Fruit fly (Drosophila melanogaster) whole organism, pupa: ENCODE results near the gene Naa20A.

Experiments used
- CG14655 ChIP-seq: fragments of 200-800 bp; sonication (Bioruptor generic); optimal IDR thresholded peaks from 3 replicates; lab custom pipeline; 2017; ENCODE audit warnings: mild to moderate bottlenecking, missing biosample characterization, missing genetic modification reagents, missing genetic modification characterization
- CG15710 ChIP-seq: fragments of 200-800 bp; sonication (Bioruptor generic); optimal IDR thresholded peaks from 2 replicates; lab custom pipeline; 2018; ENCODE audit warnings: missing biosample characterization, mild to moderate bottlenecking, missing genetic modification characterization, moderate library complexity
- CG9948 ChIP-seq: fragments of 200-800 bp; sonication (Bioruptor generic); optimal IDR thresholded peaks from 2 replicates; lab custom pipeline; 2018; ENCODE audit warnings: missing biosample characterization, mild to moderate bottlenecking, missing genetic modification characterization, moderate library complexity
- EcR ChIP-seq: fragments of 200-800 bp; sonication (Bioruptor generic); optimal IDR thresholded peaks from 3 replicates; lab custom pipeline; 2019; ENCODE audit warnings: missing biosample characterization, missing genetic modification characterization, mild to moderate bottlenecking, moderate library complexity, missing genetic modification reagents
- Ets98B ChIP-seq: fragments of 200-800 bp; sonication (Bioruptor generic); IDR thresholded peaks from 2 replicates; pipeline ENCODE4 v1.3.6; 2022; ENCODE audit warnings: missing biosample characterization, missing genetic modification characterization
- Pif1A ChIP-seq: fragments of 200-800 bp; sonication (Bioruptor generic); optimal IDR thresholded peaks from 3 replicates; lab custom pipeline; 2016; ENCODE audit warnings: missing biosample characterization, missing genetic modification characterization
- Pif1B ChIP-seq: fragments of 200-800 bp; sonication (Bioruptor generic); optimal IDR thresholded peaks from 3 replicates; lab custom pipeline; 2016; ENCODE audit warnings: missing biosample characterization, missing genetic modification characterization
- Snoo ChIP-seq: fragments of 200-800 bp; sonication (Bioruptor generic); optimal IDR thresholded peaks from 3 replicates; lab custom pipeline; 2017; ENCODE audit warnings: missing biosample characterization, mild to moderate bottlenecking, missing genetic modification characterization, inconsistent platforms
- gl ChIP-seq: fragments of 200-800 bp; sonication (Bioruptor generic); optimal IDR thresholded peaks from 2 replicates; lab custom pipeline; 2018; ENCODE audit warnings: missing biosample characterization, mild to moderate bottlenecking, missing genetic modification characterization
- rn ChIP-seq: fragments of 200-800 bp; sonication (Bioruptor generic); IDR thresholded peaks from 2 replicates; pipeline ENCODE4 v1.3.6; 2022; ENCODE audit warnings: missing biosample characterization, missing genetic modification characterization

- TF ChIP-seq rn (GFP tag; lab: Robert Waterston, UW), result no peak
- TF ChIP-seq CG15710 (tag; lab: Kevin White, UChicago), result no peak
- no peak for TF ChIP-seq Snoo (tag; lab: Kevin White, UChicago)
- no peak for TF ChIP-seq EcR (GFP tag; lab: Kevin White, UChicago)
- no peak for TF ChIP-seq CG9948
- no peak for TF ChIP-seq gl (tag; lab: Kevin White, UChicago)
- no peak for TF ChIP-seq Pif1B (GFP tag; lab: Kevin White, UChicago)
- TF ChIP-seq CG14655, result no peak
- TF ChIP-seq Pif1A (GFP tag; lab: Kevin White, UChicago), result no peak
- TF ChIP-seq Ets98B (GFP tag; lab: Robert Waterston, UW), result no peak
Observed at dm6 chrX:19583317-19583716, 39.6 kb downstream of the Naa20A start, which contains the start of gene CG14204.
